Worm (Caenorhabditis elegans) whole organism, dauer: Measurements from ENCODE around the gene hpo-29.

Experiments
- unc-62 ChIP-seq: sonication (generic microtip); optimal IDR thresholded peaks from 2 replicates; lab custom pipeline; 2017; ENCODE audit warnings: missing biosample characterization, missing genetic modification reagents, missing genetic modification characterization

Gene hpo-29

DNA sequence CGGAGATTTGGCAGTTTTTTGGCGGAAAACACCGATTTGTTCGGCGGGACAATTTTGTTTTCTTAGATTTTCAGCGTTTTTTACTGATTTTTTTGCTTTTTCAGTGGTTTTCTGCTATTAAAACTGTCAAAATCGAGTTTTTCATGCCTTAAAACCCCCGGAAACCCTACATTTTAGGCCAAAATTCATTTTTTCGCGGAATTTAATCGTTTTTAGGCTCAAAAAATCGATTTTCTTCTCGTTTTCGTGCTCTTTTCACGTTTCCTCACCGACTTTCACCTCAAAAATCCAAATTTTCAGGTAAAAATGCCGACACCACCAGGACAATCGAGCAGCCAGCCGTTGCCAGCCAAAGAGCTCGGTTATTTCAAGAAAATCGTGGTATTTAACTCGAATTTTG is at the start of gene hpo-29:
Gene hpo-29 (plus strand): TSS at position 301 of the 400 bp plus-strand sequence.
- no peak for TF ChIP-seq unc-62 (GFP tag; lab: Kevin White, UChicago)

DNA sequence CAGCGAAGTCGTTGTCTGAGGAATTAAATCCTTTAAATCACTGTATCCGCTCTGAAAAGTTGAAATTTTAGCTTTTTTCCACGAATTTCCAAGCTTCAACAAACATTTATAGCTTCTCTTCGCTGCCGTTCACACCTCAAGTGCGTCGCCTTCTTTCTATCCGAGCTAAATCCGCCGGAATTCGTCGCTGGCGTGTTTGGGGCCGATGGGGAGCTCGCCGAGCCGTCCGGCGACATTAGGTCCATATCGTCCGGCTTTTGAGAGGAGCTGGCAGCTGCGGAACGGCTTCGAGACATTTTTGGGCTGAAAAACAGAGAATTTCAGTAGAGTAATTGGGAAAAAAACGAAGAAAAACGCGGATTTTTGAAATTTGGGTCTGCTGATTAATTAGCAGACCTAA is 47.8 kb upstream of the hpo-29 start, which contains the start of gene mxl-2:
Gene mxl-2 (minus strand): TSS at position 303 of the 400 bp plus-strand sequence.
- no peak for TF ChIP-seq unc-62 (GFP tag; lab: Kevin White, UChicago)

DNA sequence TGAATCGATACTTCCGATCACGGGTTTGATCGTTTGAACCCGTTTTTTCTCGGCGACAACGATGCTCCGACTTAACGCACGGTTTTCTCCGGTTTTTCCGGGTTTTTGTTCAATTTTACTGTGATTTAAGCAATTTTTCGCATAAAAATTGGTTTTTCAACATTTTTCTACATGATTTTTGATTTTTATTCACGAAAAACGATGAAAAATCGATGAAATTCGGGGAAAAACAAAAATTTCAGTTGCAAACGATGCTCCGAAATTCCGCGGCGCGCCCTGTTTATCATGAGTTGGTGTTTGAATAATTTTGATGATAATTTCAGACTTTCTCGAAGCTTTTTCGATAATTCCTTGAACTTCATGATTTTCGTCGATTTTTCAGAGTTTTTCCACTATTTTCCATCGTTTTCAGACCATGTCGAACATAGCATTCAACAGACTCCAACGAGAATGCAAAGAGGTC is 47.2 kb upstream of the hpo-29 start, which contains the start of gene ubc-20:
Gene ubc-20 (plus strand): TSS at position 413 of the 463 bp plus-strand sequence.
- no peak for TF ChIP-seq unc-62 (GFP tag; lab: Kevin White, UChicago)

DNA sequence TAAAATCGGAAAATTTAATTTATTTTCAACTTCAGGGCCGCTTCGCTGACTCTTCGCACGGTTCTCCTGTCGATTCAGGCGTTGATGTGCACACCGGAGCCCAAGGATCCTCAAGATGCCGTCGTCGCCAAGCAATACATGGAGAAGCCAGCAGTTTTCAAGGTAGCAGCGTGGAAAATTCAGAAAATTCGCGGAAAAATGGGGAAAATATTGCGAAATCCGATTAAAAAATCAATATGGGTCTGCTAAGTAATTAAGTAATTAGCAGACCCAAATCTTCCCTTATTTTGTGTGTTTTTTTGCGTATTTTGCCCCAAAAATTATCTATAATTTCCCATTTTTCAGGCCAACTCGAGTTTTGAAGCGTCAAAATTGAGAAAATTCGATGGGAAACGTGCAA is 46.4 kb upstream of the hpo-29 start:
- TF ChIP-seq unc-62 (GFP tag; lab: Kevin White, UChicago), result no peak

DNA sequence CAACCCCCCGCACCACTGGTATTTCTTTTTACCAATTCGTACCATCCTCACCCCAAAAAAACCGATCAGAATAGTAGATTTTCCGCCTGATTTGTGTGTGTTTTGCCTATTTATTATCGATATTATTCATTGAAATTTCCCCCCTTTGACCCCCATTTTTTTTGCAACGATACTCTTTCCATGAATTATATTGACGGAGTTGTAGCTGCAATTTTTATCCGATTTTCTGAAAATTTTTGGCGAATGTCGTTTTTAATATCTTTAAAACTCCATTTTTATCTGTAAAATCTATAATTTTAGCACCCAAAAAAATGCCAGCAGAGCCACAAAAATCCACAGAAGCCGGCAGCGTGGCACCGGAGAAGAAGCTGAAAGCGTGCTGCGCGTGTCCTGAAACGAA is 45.0 kb upstream of the hpo-29 start, which contains the start of gene cox-17:
Gene cox-17 (plus strand): TSS at position 301 of the 400 bp plus-strand sequence.
- no peak for TF ChIP-seq unc-62 (GFP tag; lab: Kevin White, UChicago)

DNA sequence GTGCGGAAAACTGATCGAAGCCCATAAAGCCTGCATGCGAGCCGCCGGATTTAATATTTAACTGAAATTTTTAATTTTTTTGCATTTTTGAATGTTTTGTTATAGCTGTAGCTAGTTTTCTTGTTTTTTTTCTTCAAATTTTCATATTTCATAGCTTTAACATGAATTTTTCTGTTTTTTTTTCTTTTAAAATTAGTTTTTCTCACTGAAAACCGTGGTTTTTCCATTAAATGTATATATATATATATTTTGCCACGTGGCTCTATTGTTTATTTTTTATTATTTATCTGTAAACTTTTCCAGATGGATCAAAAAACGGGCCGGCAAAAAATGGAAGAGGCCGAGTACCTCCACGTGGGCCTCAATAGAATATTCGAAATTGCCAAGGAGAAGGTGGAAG is 43.8 kb upstream of the hpo-29 start, which contains the start of gene sec-20:
Gene sec-20 (plus strand): TSS at position 301 of the 400 bp plus-strand sequence.
- TF ChIP-seq unc-62 (GFP tag; lab: Kevin White, UChicago), result no peak

DNA sequence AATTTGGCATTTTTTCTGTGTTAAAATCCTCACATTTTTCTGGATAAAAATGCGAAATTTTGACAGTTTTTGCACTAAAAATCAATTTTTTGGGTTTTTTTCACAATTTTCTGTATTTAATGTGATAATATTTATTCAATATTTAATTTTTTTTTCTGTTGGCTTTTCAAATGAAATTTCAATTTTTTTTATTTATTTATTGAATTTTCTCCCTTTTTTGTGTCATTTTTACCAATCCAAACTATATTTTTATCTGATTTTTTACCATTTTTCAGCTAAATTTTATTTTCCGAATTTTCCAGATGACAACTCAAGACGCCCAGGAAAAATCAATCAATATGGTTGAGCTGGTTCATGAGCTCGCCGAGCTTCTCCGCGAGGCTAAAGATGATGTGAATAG is 41.5 kb upstream of the hpo-29 start, which contains the start of gene F40G9.17:
Gene F40G9.17 (plus strand): TSS at position 301 of the 400 bp plus-strand sequence.
- TF ChIP-seq unc-62 (GFP tag; lab: Kevin White, UChicago), result no peak

DNA sequence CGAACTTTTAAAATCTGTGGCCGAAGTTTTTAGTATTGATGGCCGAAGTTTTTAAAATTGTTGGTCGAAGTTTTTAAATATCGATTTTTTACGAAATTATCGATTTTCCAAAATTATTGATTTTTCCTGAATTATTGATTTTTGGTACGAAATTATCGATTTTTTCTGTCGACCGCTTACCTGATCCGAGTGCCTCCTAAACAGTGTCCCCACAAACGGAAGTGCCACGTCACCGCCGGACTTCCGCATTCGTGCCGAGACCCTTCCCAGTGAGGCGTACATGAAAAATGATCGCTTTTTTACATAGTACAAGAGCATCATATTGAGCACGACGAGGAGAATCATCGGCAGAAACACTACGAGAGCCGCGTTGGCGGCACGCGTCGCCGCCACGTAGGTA is 31.7 kb upstream of the hpo-29 start:
- TF ChIP-seq unc-62 (GFP tag; lab: Kevin White, UChicago), result no peak

DNA sequence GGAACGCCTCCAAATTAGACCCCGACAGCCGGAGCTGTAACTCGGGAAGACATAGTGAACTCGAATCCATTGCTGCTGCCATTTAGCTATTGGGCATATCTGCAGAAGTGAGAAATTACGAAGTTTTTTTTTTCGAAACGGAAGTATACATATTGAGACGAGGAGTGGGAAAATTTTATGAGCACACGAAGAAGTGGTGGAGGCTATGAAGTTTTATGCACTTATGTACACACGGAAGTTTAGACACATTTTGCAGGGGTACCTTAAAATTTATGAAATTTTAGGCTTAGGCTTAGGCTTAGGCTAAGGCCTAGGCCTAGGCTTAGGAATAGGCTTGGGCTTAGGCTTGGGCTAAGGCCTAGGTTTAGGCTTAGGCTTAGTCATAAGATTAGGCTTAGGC is 28.6 kb upstream of the hpo-29 start, which contains the start of gene W10C4.1:
Gene W10C4.1 (minus strand): TSS at position 101 of the 400 bp plus-strand sequence.
- no peak for TF ChIP-seq unc-62 (GFP tag; lab: Kevin White, UChicago)

DNA sequence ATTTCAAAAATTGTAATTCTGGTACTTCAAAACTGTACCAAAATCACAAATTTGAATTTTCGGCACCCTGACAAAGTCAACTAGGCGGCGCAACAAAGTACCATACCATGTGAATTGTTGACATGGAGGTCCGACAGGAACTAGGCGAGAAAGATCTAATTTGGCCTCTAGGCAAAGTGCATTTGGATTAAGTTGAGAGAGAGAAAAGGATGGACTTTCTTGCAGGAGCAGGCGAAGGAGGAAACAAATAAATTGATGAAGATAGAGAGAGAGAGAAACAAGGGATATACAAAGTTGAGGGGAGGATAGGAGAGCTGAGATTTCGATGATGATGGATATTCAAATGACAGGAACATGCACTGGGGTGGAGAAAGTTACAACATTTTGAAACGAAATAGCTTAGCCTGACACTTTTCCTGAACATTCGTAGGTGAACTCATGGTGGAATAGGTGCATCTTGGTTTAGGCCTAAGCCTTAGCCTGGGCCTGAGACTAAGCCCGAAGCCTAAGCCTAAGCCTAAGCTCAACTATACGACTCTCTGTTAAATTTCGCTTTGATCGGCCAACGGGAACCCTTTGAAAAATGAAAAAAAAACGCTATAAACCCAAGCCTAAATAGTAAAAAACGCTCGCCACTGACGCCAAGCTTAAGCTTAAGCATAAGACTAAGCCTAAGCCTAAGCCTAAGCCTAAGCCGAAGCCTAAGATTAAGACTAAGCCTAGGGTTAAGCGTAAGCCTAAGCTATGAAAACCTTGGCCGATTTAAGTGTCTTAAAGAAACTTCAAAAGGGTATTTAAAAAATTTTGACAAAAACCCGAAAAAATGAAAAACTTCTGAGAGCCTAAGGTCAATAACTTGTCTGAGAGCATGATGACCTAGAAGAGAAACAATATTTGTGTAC is 26.6 kb upstream of the hpo-29 start:
- no peak for TF ChIP-seq unc-62 (GFP tag; lab: Kevin White, UChicago)

DNA sequence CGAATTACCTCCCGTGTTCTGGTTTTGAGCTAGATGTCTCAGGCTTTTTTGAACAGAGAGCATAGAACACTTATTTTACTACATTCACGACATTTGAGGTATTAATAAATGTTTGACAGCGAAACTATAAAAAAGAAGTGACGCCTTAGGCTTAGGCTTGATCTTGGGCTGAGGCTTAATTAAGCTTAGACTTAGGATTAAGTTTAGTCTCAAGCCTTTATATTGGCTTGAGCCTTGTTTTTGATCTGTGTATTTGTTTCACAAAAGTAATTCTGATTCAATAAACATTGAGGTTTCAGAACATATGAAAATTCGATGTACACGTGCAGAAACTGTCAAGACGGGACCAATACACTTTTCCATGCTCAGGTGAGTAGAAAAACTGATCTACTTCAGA is 26.0 kb upstream of the hpo-29 start, which contains the start of gene klp-20:
Gene klp-20 (plus strand): TSS at position 298 of the 397 bp plus-strand sequence.
- TF ChIP-seq unc-62 (GFP tag; lab: Kevin White, UChicago), result no peak

DNA sequence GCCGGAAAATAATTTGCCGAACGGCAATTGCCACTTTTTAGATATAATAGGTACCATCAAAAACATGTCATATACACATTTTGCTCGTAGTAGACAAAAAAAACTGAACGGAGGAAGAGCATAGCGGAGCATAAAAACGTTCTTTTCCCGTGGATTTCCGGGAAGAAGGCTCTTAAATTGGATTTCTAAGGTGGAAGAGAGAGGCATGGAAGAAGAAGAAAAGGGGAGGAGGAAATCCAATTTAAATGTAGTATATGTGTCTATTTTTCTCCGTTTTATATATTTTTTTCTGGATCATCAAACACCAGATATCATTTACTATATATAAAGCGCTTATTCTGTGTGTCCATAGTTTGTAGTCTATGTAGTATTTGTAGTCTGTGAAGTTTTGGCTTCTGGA is 24.3 kb upstream of the hpo-29 start:
- TF ChIP-seq unc-62 (GFP tag; lab: Kevin White, UChicago), result no peak

DNA sequence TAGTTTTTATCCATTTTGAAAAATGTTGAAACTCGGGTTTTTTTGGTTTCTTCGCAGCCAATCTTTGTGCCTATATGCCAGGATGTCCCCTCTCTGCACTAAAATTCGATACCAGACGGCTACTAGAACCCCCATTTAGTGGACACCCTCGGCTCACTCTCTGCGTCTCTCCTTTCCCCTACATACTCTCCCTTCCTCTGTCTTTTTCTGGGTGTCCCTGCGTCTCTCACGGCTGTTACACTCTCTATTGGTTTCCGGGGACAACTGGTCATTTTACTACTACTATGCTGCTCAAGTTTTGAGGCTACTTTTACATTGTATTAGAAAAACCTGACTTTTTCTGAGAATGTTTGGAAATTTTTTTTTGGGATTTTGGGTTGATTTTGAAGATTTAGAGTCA is 15.3 kb upstream of the hpo-29 start:
- no peak for TF ChIP-seq unc-62 (GFP tag; lab: Kevin White, UChicago)

DNA sequence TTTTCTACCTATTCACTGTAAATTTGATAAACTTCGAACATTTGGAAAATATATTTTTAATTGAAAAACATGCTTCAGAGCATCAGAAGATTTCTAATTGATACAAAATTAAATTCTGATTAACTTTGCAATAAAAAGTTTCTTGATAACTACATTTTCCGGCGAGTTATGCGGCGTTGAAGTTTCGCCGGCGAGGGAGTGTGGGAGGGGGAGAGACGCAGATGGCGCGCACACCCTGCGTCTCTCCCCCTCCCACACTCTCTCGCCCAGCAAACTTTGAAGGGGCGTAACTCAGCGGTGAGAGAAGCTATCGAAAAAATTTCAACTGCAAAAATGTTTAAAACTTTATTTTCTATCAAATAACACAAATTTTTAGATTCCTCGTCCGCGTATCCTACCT is 13.1 kb upstream of the hpo-29 start:
- TF ChIP-seq unc-62 (GFP tag; lab: Kevin White, UChicago), result no peak

DNA sequence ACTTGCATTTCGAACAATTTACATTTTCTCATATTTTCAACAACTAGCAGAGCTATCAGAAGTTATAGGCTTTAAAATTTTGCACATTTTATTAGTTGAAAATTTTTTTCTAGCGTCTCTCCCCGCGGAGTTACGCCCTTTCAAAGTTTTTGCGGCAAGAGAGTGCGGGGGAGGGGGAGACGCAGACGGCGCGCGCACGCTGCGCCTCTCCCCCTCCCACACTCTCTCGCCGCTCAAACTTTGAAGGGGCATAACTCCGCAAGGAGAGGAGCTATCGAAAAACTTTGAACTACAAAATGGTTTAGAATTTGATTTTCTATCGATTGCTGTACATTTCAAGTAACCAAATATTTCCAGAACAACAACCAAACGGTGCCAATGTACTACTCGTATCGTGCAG is 8.6 kb upstream of the hpo-29 start:
- TF ChIP-seq unc-62 (GFP tag; lab: Kevin White, UChicago), result no peak

DNA sequence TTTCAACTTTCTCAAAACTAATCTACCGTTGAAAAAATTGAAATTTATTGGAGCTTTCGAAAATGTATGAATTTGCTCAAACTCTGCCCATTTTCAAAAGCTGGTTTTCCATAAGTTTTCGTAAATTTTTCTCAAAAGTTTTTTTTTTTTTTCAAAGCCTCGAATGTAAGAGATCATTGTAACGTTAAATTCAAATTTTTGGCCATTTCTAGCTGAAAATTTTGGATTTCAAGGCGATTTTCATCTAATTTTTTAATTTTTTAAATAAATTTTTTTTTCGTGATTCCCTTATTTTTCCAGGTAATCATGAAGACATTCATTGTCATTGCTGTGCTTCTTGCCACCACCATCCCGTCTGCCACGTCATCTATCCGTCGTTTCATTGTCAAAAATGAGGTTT is 5.5 kb upstream of the hpo-29 start, which contains the start of gene hpo-38:
Gene hpo-38 (plus strand): TSS at position 301 of the 400 bp plus-strand sequence.
- TF ChIP-seq unc-62 (GFP tag; lab: Kevin White, UChicago), result no peak
